Worm (Caenorhabditis elegans): Measurements from ENCODE around the gene nas-9.

DNA sequence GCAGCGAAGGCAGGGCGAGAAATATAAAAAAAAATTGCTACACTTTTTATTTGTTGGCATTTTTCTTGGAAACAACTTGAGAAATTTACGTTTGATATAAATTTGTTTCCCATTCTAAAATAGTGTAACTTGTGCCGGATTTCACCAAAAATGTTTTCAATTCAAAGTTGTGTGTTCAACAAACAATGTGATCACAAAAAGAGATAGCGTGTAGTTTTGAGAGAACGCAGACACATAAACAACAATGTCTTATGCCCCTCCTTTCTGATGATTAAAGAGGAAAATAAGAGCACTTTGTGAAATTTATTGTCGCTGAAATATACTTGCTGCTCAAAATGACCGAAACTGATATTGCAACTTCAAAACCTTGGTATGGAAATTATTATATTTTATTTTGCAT lies 7.6 kb upstream of the nas-9 start, which contains the start of gene abhd-5.1:
- TF ChIP-seq nhr-19 (GFP tag; conservative IDR thresholded peaks at IDR 0.05) (no peak), snu-23 (GFP tag; optimal IDR thresholded peaks at IDR 0.05) (peak; percentile 12), unc-130 (tag; optimal IDR thresholded peaks at IDR 0.05) (no peak), ztf-4 (tag; optimal IDR thresholded peaks at IDR 0.05) (no peak), ceh-82 (tag; optimal IDR thresholded peaks at IDR 0.05) (no peak), nhr-28 (tag; optimal IDR thresholded peaks at IDR 0.05) (no peak), lir-3 (tag; optimal IDR thresholded peaks at IDR 0.05; ENCODE audit: poor library complexity) (no peak), ztf-11 (tag; optimal IDR thresholded peaks at IDR 0.05) (no peak), elt-3 (tag; optimal IDR thresholded peaks at IDR 0.05) (no peak)

Data from whole organism, L1 larva.